Fruit fly (Drosophila melanogaster): ENCODE results near the gene CG34355.

DNA sequence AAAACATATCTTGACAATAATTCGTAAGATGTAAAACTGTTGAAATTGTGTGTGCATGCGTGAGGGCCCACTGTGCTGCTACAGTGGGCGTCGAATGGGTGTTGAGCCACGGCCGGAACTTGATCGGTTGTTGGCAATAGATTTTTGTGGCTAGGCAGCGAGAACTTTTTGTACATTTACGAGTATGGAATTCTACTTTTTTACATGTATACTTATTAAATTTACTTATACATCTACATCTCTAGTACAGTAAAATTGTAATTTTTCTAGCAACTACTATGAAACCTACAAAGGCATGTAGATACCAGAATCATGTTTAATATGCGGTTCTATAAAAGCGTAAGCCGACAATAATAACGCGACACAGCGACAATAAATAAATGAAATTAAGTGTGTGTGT, 45.9 kb downstream of the CG34355 start:
- TF ChIP-seq CG8478 (optimal IDR thresholded peaks at IDR 0.05) (no peak), CTCF (optimal IDR thresholded peaks at IDR 0.05) (no peak)
